Worm (Caenorhabditis elegans) whole organism, L3 larva: Measurements from ENCODE around the gene C30F2.2.

Source experiments
- R02D3.7 ChIP-seq: fragments of 150-350 bp; optimal IDR thresholded peaks from 2 replicates; lab custom pipeline; 2014; ENCODE audit warnings: missing biosample characterization, missing genetic modification characterization
- ZK546.5 ChIP-seq: sonication (generic microtip); optimal IDR thresholded peaks from 2 replicates; lab custom pipeline; 2017; ENCODE audit warnings: missing biosample characterization, missing genetic modification characterization
- aly-2 ChIP-seq: fragments of 150-350 bp; optimal IDR thresholded peaks from 2 replicates; lab custom pipeline; 2014; ENCODE audit warnings: missing biosample characterization, missing genetic modification characterization
- ama-1 ChIP-seq: fragments of 150-350 bp; optimal IDR thresholded peaks from 2 replicates; lab custom pipeline; 2018
- ceh-16 ChIP-seq: sonication (generic microtip); optimal IDR thresholded peaks from 2 replicates; lab custom pipeline; 2017; ENCODE audit warnings: missing biosample characterization, missing genetic modification characterization
- ceh-28 ChIP-seq: fragments of 150-350 bp; optimal IDR thresholded peaks from 2 replicates; lab custom pipeline; 2014; ENCODE audit warnings: missing biosample characterization, missing genetic modification reagents, missing genetic modification characterization
- ceh-82 ChIP-seq: fragments of 150-350 bp; optimal IDR thresholded peaks from 2 replicates; lab custom pipeline; 2014; ENCODE audit warnings: missing biosample characterization, missing genetic modification characterization
- ceh-9 ChIP-seq: sonication (generic microtip); optimal IDR thresholded peaks from 2 replicates; lab custom pipeline; 2018; ENCODE audit warnings: missing biosample characterization, missing genetic modification characterization
- daf-12 ChIP-seq: fragments of 150-350 bp; optimal IDR thresholded peaks from 2 replicates; lab custom pipeline; 2014; ENCODE audit warnings: missing biosample characterization, missing genetic modification reagents, missing genetic modification characterization
- egl-27 ChIP-seq: sonication (generic microtip); optimal IDR thresholded peaks from 4 replicates; lab custom pipeline; 2017; ENCODE audit warnings: missing biosample characterization, missing genetic modification reagents, missing genetic modification characterization
- egl-5 ChIP-seq: fragments of 150-350 bp; optimal IDR thresholded peaks from 2 replicates; lab custom pipeline; 2017; ENCODE audit warnings: missing biosample characterization, missing genetic modification reagents, missing genetic modification characterization, inconsistent platforms
- elt-1 ChIP-seq: fragments of 150-350 bp; optimal IDR thresholded peaks from 2 replicates; lab custom pipeline; 2014; ENCODE audit warnings: missing biosample characterization, missing genetic modification characterization
- elt-2 ChIP-seq: sonication (generic microtip); optimal IDR thresholded peaks from 2 replicates; lab custom pipeline; 2016; ENCODE audit warnings: missing genetic modification reagents, mild to moderate bottlenecking, missing genetic modification characterization, missing compliant biosample characterization
- elt-3 ChIP-seq, 3 experiments: fragments of 150-350 bp in 1 of 3; sonication (generic microtip) in 2 of 3; optimal IDR thresholded peaks; 2 replicates in 2 of 3; 4 replicates in 1 of 3; lab custom pipeline; 2014 to 2017; ENCODE audit warnings: missing biosample characterization in 3 of 3, missing genetic modification characterization in 3 of 3
- eor-1 ChIP-seq, 2 experiments: fragments of 150-350 bp; optimal IDR thresholded peaks; 2 replicates each; lab custom pipeline; 2014 to 2018; ENCODE audit warnings: missing biosample characterization in 2 of 2, missing genetic modification characterization in 2 of 2
- fkh-10 ChIP-seq: sonication (generic microtip); optimal IDR thresholded peaks from 2 replicates; lab custom pipeline; 2017; ENCODE audit warnings: missing biosample characterization, missing genetic modification reagents, missing genetic modification characterization
- fkh-2 ChIP-seq: fragments of 150-350 bp; optimal IDR thresholded peaks from 2 replicates; lab custom pipeline; 2014; ENCODE audit warnings: missing biosample characterization, missing genetic modification reagents, missing genetic modification characterization
- fos-1 ChIP-seq: fragments of 150-350 bp; optimal IDR thresholded peaks from 2 replicates; lab custom pipeline; 2014; ENCODE audit warnings: missing biosample characterization, missing genetic modification characterization
- hmg-11 ChIP-seq: sonication (generic microtip); optimal IDR thresholded peaks from 2 replicates; lab custom pipeline; 2016; ENCODE audit warnings: missing genetic modification characterization, missing compliant biosample characterization
- jun-1 ChIP-seq: fragments of 150-350 bp; optimal IDR thresholded peaks from 2 replicates; lab custom pipeline; 2014; ENCODE audit warnings: missing biosample characterization, missing genetic modification reagents, missing genetic modification characterization
- lin-15B ChIP-seq: fragments of 150-350 bp; optimal IDR thresholded peaks from 2 replicates; lab custom pipeline; 2014; ENCODE audit warnings: missing biosample characterization, missing genetic modification characterization
- lin-39 ChIP-seq: fragments of 150-350 bp; optimal IDR thresholded peaks from 2 replicates; lab custom pipeline; 2018; ENCODE audit warnings: missing biosample characterization, missing genetic modification reagents, missing genetic modification characterization
- lsy-12 ChIP-seq: sonication (generic microtip); optimal IDR thresholded peaks from 2 replicates; lab custom pipeline; 2016; ENCODE audit warnings: mild to moderate bottlenecking, missing genetic modification characterization, missing compliant biosample characterization
- mdl-1 ChIP-seq: fragments of 150-350 bp; optimal IDR thresholded peaks from 2 replicates; lab custom pipeline; 2014; ENCODE audit warnings: missing biosample characterization, missing genetic modification characterization
- mml-1 ChIP-seq: fragments of 150-350 bp; sonication (generic microtip); optimal IDR thresholded peaks from 3 replicates; lab custom pipeline; 2014; ENCODE audit warnings: missing biosample characterization, missing genetic modification characterization
- nfya-1 ChIP-seq: sonication (generic microtip); optimal IDR thresholded peaks from 2 replicates; lab custom pipeline; 2017; ENCODE audit warnings: missing genetic modification characterization, mild to moderate bottlenecking, missing compliant biosample characterization, antibody characterized with exemption, moderate library complexity; ENCODE audit not compliant: insufficient read depth
- nhr-11 ChIP-seq: fragments of 150-350 bp; optimal IDR thresholded peaks from 2 replicates; lab custom pipeline; 2014; ENCODE audit warnings: missing biosample characterization, missing genetic modification characterization
- nhr-12 ChIP-seq: fragments of 150-350 bp; optimal IDR thresholded peaks from 2 replicates; lab custom pipeline; 2014; ENCODE audit warnings: missing biosample characterization, missing genetic modification characterization
- nhr-23 ChIP-seq: fragments of 150-350 bp; optimal IDR thresholded peaks from 2 replicates; lab custom pipeline; 2014; ENCODE audit warnings: missing biosample characterization, missing genetic modification reagents, missing genetic modification characterization
- nhr-237 ChIP-seq: fragments of 150-350 bp; optimal IDR thresholded peaks from 2 replicates; lab custom pipeline; 2014; ENCODE audit warnings: missing biosample characterization, missing genetic modification characterization
- nhr-25 ChIP-seq: sonication (generic microtip); optimal IDR thresholded peaks from 2 replicates; lab custom pipeline; 2017; ENCODE audit warnings: missing biosample characterization, missing genetic modification characterization
- nhr-28 ChIP-seq: fragments of 150-350 bp; optimal IDR thresholded peaks from 2 replicates; lab custom pipeline; 2014; ENCODE audit warnings: missing biosample characterization, missing genetic modification characterization
- nhr-43 ChIP-seq: sonication (generic microtip); optimal IDR thresholded peaks from 2 replicates; lab custom pipeline; 2016; ENCODE audit warnings: mild to moderate bottlenecking, missing genetic modification characterization, missing compliant biosample characterization; ENCODE audit not compliant: poor library complexity, severe bottlenecking
- nhr-67 ChIP-seq: fragments of 150-350 bp; optimal IDR thresholded peaks from 2 replicates; lab custom pipeline; 2014; ENCODE audit warnings: missing biosample characterization, missing genetic modification characterization
- nhr-76 ChIP-seq: fragments of 150-350 bp; sonication (generic microtip); optimal IDR thresholded peaks from 5 replicates; lab custom pipeline; 2014; ENCODE audit warnings: missing biosample characterization, missing genetic modification characterization
- nhr-77 ChIP-seq: fragments of 150-350 bp; optimal IDR thresholded peaks from 2 replicates; lab custom pipeline; 2014; ENCODE audit warnings: missing biosample characterization, missing genetic modification characterization
- pha-4 ChIP-seq: fragments of 150-350 bp; optimal IDR thresholded peaks from 2 replicates; lab custom pipeline; 2014; ENCODE audit warnings: missing biosample characterization, missing genetic modification reagents, missing genetic modification characterization
- pqm-1 ChIP-seq: fragments of 150-350 bp; optimal IDR thresholded peaks from 2 replicates; lab custom pipeline; 2017; ENCODE audit warnings: missing biosample characterization, missing genetic modification characterization, inconsistent platforms
- sea-2 ChIP-seq: fragments of 150-350 bp; sonication (generic microtip); optimal IDR thresholded peaks from 4 replicates; lab custom pipeline; 2014; ENCODE audit warnings: missing biosample characterization, missing genetic modification reagents, missing genetic modification characterization
- skn-1 ChIP-seq: fragments of 150-350 bp; optimal IDR thresholded peaks from 2 replicates; lab custom pipeline; 2014; ENCODE audit warnings: missing biosample characterization, missing genetic modification characterization
- snpc-4 ChIP-seq: fragments of 150-350 bp; optimal IDR thresholded peaks from 2 replicates; lab custom pipeline; 2014; ENCODE audit warnings: missing biosample characterization, missing genetic modification characterization
- tbx-2 ChIP-seq: sonication (generic microtip); optimal IDR thresholded peaks from 2 replicates; lab custom pipeline; 2016; ENCODE audit warnings: mild to moderate bottlenecking, missing genetic modification characterization, missing compliant biosample characterization
- unc-39 ChIP-seq: sonication (generic microtip); optimal IDR thresholded peaks from 4 replicates; lab custom pipeline; 2017; ENCODE audit warnings: missing biosample characterization, missing genetic modification characterization
- unc-62 ChIP-seq: fragments of 150-350 bp; sonication (generic microtip); optimal IDR thresholded peaks from 4 replicates; lab custom pipeline; 2014; ENCODE audit warnings: missing biosample characterization, missing genetic modification reagents, missing genetic modification characterization
- zag-1 ChIP-seq: fragments of 150-350 bp; optimal IDR thresholded peaks from 2 replicates; lab custom pipeline; 2014; ENCODE audit warnings: missing biosample characterization, missing genetic modification characterization
- ztf-11 ChIP-seq: fragments of 150-350 bp; optimal IDR thresholded peaks from 2 replicates; lab custom pipeline; 2014; ENCODE audit warnings: missing biosample characterization, missing genetic modification characterization
- ztf-4 ChIP-seq: fragments of 150-350 bp; optimal IDR thresholded peaks from 2 replicates; lab custom pipeline; 2014; ENCODE audit warnings: missing biosample characterization, missing genetic modification characterization

C30F2.2 gene

DNA sequence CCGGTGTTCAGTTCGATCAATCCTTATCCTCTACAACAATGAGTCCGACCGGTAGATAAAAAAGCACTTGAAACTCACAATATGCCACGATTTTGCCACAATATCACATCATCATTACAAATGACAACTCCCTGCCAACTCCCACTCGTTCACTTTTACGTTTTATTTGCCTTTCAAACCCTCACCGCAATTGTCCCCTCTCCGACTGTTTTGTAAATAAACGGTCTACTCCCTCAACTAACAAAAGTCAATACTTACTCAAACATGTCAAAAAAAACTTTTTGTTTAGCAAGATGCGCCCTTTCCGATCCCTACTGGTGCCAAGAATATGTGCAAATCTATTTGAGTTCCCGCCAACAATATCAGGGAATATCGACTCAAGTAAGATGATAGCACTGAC is at the start of gene C30F2.2:
Gene C30F2.2 (minus strand): TSS at position 122 of the 400 bp plus-strand sequence.
- TF ChIP-seq nhr-67 (tag; lab: Kevin White, UChicago) (no peak), lin-39 (tag; lab: Kevin White, UChicago) (no peak), fkh-2 (tag; lab: Kevin White, UChicago) (no peak), ceh-16 (tag; lab: Kevin White, UChicago) (no peak), pha-4 (peak; percentile 99)
- TF ChIP-seq, all 47 proteins: peak for 1

DNA sequence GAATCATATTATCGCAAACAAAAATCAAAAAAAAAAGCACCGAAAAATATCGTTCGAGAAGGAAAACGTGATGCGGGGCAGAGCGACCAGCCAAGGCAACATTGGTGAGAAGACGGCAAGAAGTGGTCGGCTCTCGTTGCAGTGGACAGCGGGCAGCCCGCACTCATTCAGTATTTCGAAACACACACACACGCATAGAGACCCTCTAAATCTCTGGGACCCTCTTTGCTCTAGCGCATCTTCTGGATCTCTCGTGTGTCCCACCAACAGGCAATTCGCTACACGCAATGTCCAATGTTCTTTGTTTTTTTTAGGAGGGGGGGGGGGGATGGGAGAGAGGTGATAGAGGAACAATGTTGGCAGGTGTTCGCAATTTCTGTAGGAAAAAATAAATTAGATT is 48.8 kb upstream of the C30F2.2 start:
- TF ChIP-seq ceh-9 (no peak), eor-1 (tag; optimal IDR thresholded peaks at IDR 0.05; lab: Kevin White, UChicago) (no peak), jun-1 (no peak), egl-5 (peak; percentile 21), nfya-1 (peak; percentile 69), mdl-1 (tag; lab: Kevin White, UChicago) (no peak), hmg-11 (tag; lab: Kevin White, UChicago) (peak; percentile 53), tbx-2 (tag; lab: Kevin White, UChicago) (no peak), elt-1 (no peak), lin-39 (tag; lab: Kevin White, UChicago) (peak; percentile 80), elt-3 (tag; optimal IDR thresholded peaks at IDR 0.05; lab: Kevin White, UChicago) (no peak), nhr-43 (tag; lab: Kevin White, UChicago) (no peak)

DNA sequence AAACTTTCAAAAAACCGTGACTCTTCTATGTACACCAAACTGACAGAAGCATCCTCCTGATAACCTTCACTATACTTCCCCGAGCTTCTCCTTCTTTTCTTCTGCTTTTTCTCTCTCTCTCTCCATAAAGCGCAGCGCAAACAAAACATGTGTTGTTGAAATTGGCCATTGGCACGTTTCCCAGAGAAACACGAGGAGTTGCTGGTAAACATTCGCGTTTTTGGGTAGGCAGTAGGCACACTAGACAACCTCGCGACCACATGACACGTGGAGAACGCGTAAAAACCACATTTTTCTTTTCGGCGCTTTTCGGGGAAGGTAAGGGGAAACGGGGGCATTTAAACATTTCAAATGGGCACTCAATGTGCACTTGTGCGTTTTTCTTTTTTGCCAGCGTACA is 46.0 kb upstream of the C30F2.2 start:
- TF ChIP-seq nhr-237 (tag; lab: Kevin White, UChicago) (no peak), pqm-1 (tag; lab: Kevin White, UChicago) (peak; percentile 64), daf-12 (no peak), nhr-67 (tag; lab: Kevin White, UChicago) (no peak), zag-1 (tag; lab: Kevin White, UChicago) (no peak), sea-2 (no peak), ama-1 (peak; percentile 47), lin-15B (no peak), lsy-12 (no peak), nhr-23 (tag; lab: Kevin White, UChicago) (no peak), jun-1 (peak; percentile 27), nfya-1 (peak; percentile 61), fkh-2 (tag; lab: Kevin White, UChicago) (no peak), lin-39 (tag; lab: Kevin White, UChicago) (peak; percentile 55), nhr-12 (no peak), ceh-16 (tag; lab: Kevin White, UChicago) (no peak), mml-1 (tag; lab: Kevin White, UChicago) (no peak), nhr-25 (no peak), snpc-4 (tag; lab: Kevin White, UChicago) (peak; percentile 41), elt-2 (tag; lab: Kevin White, UChicago) (peak; percentile 76), nhr-76 (tag; lab: Kevin White, UChicago) (no peak), nhr-77 (tag; lab: Kevin White, UChicago) (no peak), ztf-11 (no peak), elt-3 (tag; optimal IDR thresholded peaks at IDR 0.05; lab: Kevin White, UChicago) (no peak), pha-4 (peak; percentile 98), R02D3.7 (tag; lab: Kevin White, UChicago) (no peak), tbx-2 (tag; lab: Kevin White, UChicago) (no peak), nhr-11 (no peak), eor-1 (tag; optimal IDR thresholded peaks at IDR 0.05; lab: Kevin White, UChicago) (no peak), unc-62 (GFP tag; lab: Kevin White, UChicago) (no peak), ZK546.5 (tag; lab: Kevin White, UChicago) (no peak), unc-39 (tag; lab: Kevin White, UChicago) (no peak), egl-27 (no peak), fkh-10 (GFP tag; lab: Kevin White, UChicago) (no peak), aly-2 (no peak), ceh-82 (tag; lab: Kevin White, UChicago) (no peak), elt-1 (no peak), fos-1 (tag; lab: Kevin White, UChicago) (no peak), ceh-9 (no peak), mdl-1 (tag; lab: Kevin White, UChicago) (peak; percentile 68), nhr-43 (tag; lab: Kevin White, UChicago) (no peak), nhr-28 (tag; lab: Kevin White, UChicago) (no peak), hmg-11 (tag; lab: Kevin White, UChicago) (peak; percentile 25), egl-5 (peak; percentile 88), skn-1 (tag; lab: Kevin White, UChicago) (no peak), ceh-28 (no peak), ztf-4 (tag; lab: Kevin White, UChicago) (no peak)
